Worm (Caenorhabditis elegans) whole organism, L1 larva: Measurements from ENCODE around the gene nhr-172.
"Not testable (repeated sequence)": the region's sequence is repeated elsewhere in the genome, so short reads cannot be mapped to it uniquely, and the experiment has no call there.

Experiments
- C04F5.9 ChIP-seq: sonication (generic microtip); optimal IDR thresholded peaks from 2 replicates; lab custom pipeline; 2016; ENCODE audit warnings: missing genetic modification characterization, missing compliant biosample characterization
- Y116A8C.19 ChIP-seq: sonication (generic microtip); optimal IDR thresholded peaks from 2 replicates; lab custom pipeline; 2016; ENCODE audit warnings: missing compliant biosample characterization, missing genetic modification characterization, borderline replicate concordance
- ama-1 ChIP-seq: fragments of 150-350 bp; optimal IDR thresholded peaks from 2 replicates; lab custom pipeline; 2014
- ceh-90 ChIP-seq: sonication (generic microtip); optimal IDR thresholded peaks from 2 replicates; lab custom pipeline; 2016; ENCODE audit warnings: missing genetic modification characterization, missing compliant biosample characterization
- efl-1 ChIP-seq, 4 experiments: fragments of 150-350 bp; optimal IDR thresholded peaks in 3 of 4; peaks in 1 of 4; 1 replicate in 1 of 4; 2 replicates in 3 of 4; lab custom pipeline; 2014; ENCODE audit warnings: missing biosample characterization in 2 of 4, missing genetic modification characterization in 2 of 4, missing genetic modification reagents in 2 of 4
- efl-3 ChIP-seq: fragments of 200-800 bp; sonication (Bioruptor generic); optimal IDR thresholded peaks from 2 replicates; lab custom pipeline; 2018; ENCODE audit warnings: mild to moderate bottlenecking, missing genetic modification characterization, missing compliant biosample characterization
- egl-27 ChIP-seq, 2 experiments: fragments of 150-350 bp in 1 of 2; sonication (generic microtip); optimal IDR thresholded peaks; 3 replicates each; lab custom pipeline; 2017 to 2018; ENCODE audit warnings: missing biosample characterization in 2 of 2, missing genetic modification characterization in 2 of 2, missing genetic modification reagents in 2 of 2
- elt-2 ChIP-seq: sonication (generic microtip); optimal IDR thresholded peaks from 2 replicates; lab custom pipeline; 2016; ENCODE audit warnings: missing genetic modification characterization, mild to moderate bottlenecking, inconsistent platforms, missing compliant biosample characterization, missing genetic modification reagents
- elt-3 ChIP-seq, 6 experiments: fragments of 150-350 bp in 1 of 6; sonication (generic microtip); optimal IDR thresholded peaks; 2 replicates each; lab custom pipeline; 2017 to 2018; ENCODE audit warnings: missing biosample characterization in 6 of 6, missing genetic modification characterization in 6 of 6, inconsistent platforms in 1 of 6
- fkh-4 ChIP-seq: sonication (generic microtip); optimal IDR thresholded peaks from 2 replicates; lab custom pipeline; 2016; ENCODE audit warnings: missing compliant biosample characterization, missing genetic modification characterization, borderline replicate concordance
- fkh-8 ChIP-seq: sonication (generic microtip); optimal IDR thresholded peaks from 2 replicates; lab custom pipeline; 2016; ENCODE audit warnings: mild to moderate bottlenecking, missing genetic modification characterization, missing compliant biosample characterization
- irx-1 ChIP-seq: sonication (generic microtip); optimal IDR thresholded peaks from 2 replicates; lab custom pipeline; 2016; ENCODE audit warnings: missing genetic modification characterization, missing compliant biosample characterization
- isw-1 ChIP-seq: fragments of 200-800 bp; sonication (Bioruptor generic); IDR thresholded peaks from 2 replicates; pipeline ENCODE4 v1.3.6; 2022; ENCODE audit warnings: missing genetic modification characterization, missing compliant biosample characterization
- lin-14 ChIP-seq: fragments of 200-800 bp; sonication (Bioruptor generic); optimal IDR thresholded peaks from 2 replicates; lab custom pipeline; 2018; ENCODE audit warnings: mild to moderate bottlenecking, missing genetic modification characterization, moderate library complexity, missing compliant biosample characterization
- lin-35 ChIP-seq, 2 experiments: fragments of 150-350 bp; optimal IDR thresholded peaks; 2 replicates each; lab custom pipeline; 2014; ENCODE audit warnings: missing biosample characterization in 2 of 2, missing genetic modification characterization in 2 of 2, missing genetic modification reagents in 2 of 2
- lir-3 ChIP-seq: sonication (generic microtip); optimal IDR thresholded peaks from 2 replicates; lab custom pipeline; 2016; ENCODE audit warnings: mild to moderate bottlenecking, missing genetic modification characterization, moderate library complexity, missing compliant biosample characterization; ENCODE audit not compliant: poor library complexity
- mdl-1 ChIP-seq, 2 experiments: fragments of 150-350 bp; optimal IDR thresholded peaks; 2 replicates each; lab custom pipeline; 2014 to 2017; ENCODE audit warnings: missing biosample characterization in 2 of 2, missing genetic modification characterization in 2 of 2, inconsistent platforms in 1 of 2
- nhr-12 ChIP-seq: sonication (generic microtip); optimal IDR thresholded peaks from 2 replicates; lab custom pipeline; 2017; ENCODE audit warnings: missing biosample characterization, missing genetic modification characterization
- nhr-20 ChIP-seq: sonication (generic microtip); optimal IDR thresholded peaks from 2 replicates; lab custom pipeline; 2016; ENCODE audit warnings: mild to moderate bottlenecking, missing genetic modification characterization, missing compliant biosample characterization
- nhr-237 ChIP-seq: fragments of 150-350 bp; optimal IDR thresholded peaks from 2 replicates; lab custom pipeline; 2014; ENCODE audit warnings: missing biosample characterization, missing genetic modification characterization
- nhr-28 ChIP-seq: fragments of 150-350 bp; optimal IDR thresholded peaks from 2 replicates; lab custom pipeline; 2014; ENCODE audit warnings: missing biosample characterization, missing genetic modification characterization
- nhr-47 ChIP-seq: sonication (generic microtip); optimal IDR thresholded peaks from 2 replicates; lab custom pipeline; 2016; ENCODE audit warnings: mild to moderate bottlenecking, missing genetic modification characterization, moderate library complexity, missing compliant biosample characterization
- nhr-71 ChIP-seq: sonication (generic microtip); optimal IDR thresholded peaks from 2 replicates; lab custom pipeline; 2016; ENCODE audit warnings: mild to moderate bottlenecking, missing genetic modification characterization, moderate library complexity, missing compliant biosample characterization
- nhr-76 ChIP-seq: sonication (generic microtip); optimal IDR thresholded peaks from 2 replicates; lab custom pipeline; 2017; ENCODE audit warnings: missing biosample characterization, missing genetic modification characterization
- nhr-84 ChIP-seq: sonication (generic microtip); optimal IDR thresholded peaks from 2 replicates; lab custom pipeline; 2017; ENCODE audit warnings: missing biosample characterization, missing genetic modification characterization
- skn-1 ChIP-seq: fragments of 150-350 bp; optimal IDR thresholded peaks from 2 replicates; lab custom pipeline; 2014; ENCODE audit warnings: missing biosample characterization, missing genetic modification characterization
- snpc-4 ChIP-seq: fragments of 150-350 bp; optimal IDR thresholded peaks from 2 replicates; lab custom pipeline; 2014; ENCODE audit warnings: missing biosample characterization, missing genetic modification characterization
- sup-37 ChIP-seq: fragments of 200-800 bp; sonication (Bioruptor generic); optimal IDR thresholded peaks from 2 replicates; lab custom pipeline; 2018; ENCODE audit warnings: mild to moderate bottlenecking, missing genetic modification characterization, missing compliant biosample characterization
- swsn-7 ChIP-seq: sonication (generic microtip); optimal IDR thresholded peaks from 2 replicates; lab custom pipeline; 2016; ENCODE audit warnings: missing genetic modification characterization, missing compliant biosample characterization
- tbx-2 ChIP-seq: sonication (generic microtip); optimal IDR thresholded peaks from 2 replicates; lab custom pipeline; 2016; ENCODE audit warnings: missing genetic modification characterization, missing compliant biosample characterization
- tlp-1 ChIP-seq: fragments of 150-350 bp; optimal IDR thresholded peaks from 2 replicates; lab custom pipeline; 2014; ENCODE audit warnings: missing biosample characterization, missing genetic modification characterization
- unc-130 ChIP-seq: fragments of 150-350 bp; optimal IDR thresholded peaks from 2 replicates; lab custom pipeline; 2017; ENCODE audit warnings: missing biosample characterization, missing genetic modification characterization, inconsistent platforms
- unc-86 ChIP-seq: sonication (generic microtip); optimal IDR thresholded peaks from 2 replicates; lab custom pipeline; 2016; ENCODE audit warnings: missing genetic modification characterization, missing compliant biosample characterization
- vab-15 ChIP-seq: sonication (generic microtip); optimal IDR thresholded peaks from 2 replicates; lab custom pipeline; 2017; ENCODE audit warnings: missing genotype, mild to moderate bottlenecking, missing genetic modification characterization, missing compliant biosample characterization
- zag-1 ChIP-seq: fragments of 150-350 bp; optimal IDR thresholded peaks from 2 replicates; lab custom pipeline; 2014; ENCODE audit warnings: missing biosample characterization, missing genetic modification characterization
- ztf-11 ChIP-seq, 2 experiments: sonication (generic microtip); optimal IDR thresholded peaks; 2 replicates each; lab custom pipeline; 2016 to 2017; ENCODE audit warnings: missing genetic modification characterization in 2 of 2, missing biosample characterization in 1 of 2, missing compliant biosample characterization in 1 of 2
- ztf-4 ChIP-seq: fragments of 150-350 bp; optimal IDR thresholded peaks from 2 replicates; lab custom pipeline; 2014; ENCODE audit warnings: missing biosample characterization, missing genetic modification characterization

Gene nhr-172

DNA sequence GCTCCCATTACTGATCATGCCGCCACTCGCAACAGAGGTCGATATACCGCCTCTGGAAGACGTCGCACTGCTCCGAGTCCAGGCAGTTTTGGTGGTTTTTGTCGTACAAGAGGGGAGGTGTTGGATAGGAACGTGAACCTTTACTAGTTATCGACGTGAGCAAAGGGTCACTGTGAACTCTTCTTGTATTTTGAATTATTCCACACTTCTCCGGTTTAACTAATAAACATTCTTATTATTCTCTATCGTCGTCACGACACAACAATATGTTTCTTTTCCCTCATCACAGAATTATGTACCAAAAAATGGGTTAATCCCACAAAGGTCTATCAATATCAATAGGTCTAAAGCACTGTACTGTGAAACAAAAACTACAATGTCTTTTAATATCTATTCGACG lies 2.7 kb downstream of the nhr-172 start, which contains the start of gene nhr-171:
TSS of gene nhr-171 (plus strand) at position 301 of the 400 bp plus-strand sequence.
- TF ChIP-seq nhr-76, fkh-4, nhr-84 (tag; lab: Kevin White, UChicago): not testable (repeated sequence)
- TF ChIP-seq, all 84 proteins: peak for 0; not testable (repeated sequence) for 84

DNA sequence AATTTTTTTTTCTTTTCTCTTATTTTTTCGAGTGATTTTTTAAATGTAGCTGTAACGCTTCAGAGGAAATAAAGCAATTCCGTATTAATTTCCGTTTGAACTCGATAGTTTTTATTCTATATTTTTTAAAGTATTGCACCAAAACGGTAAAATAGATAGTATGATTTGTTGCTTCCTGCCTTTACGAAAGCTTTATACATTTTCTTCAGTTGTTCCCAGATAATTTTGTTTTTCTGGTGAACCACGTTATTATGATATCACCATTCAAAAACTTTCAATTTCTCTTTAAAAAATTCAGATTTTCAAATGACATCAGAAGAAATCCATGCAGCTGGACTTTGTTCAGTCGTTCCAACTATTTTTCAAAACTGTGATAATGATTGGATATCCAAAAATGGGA lies 6.1 kb downstream of the nhr-172 start, which contains the start of gene srb-18:
TSS of gene srb-18 (plus strand) at position 301 of the 400 bp plus-strand sequence.
- TF ChIP-seq tbx-2 (no peak), sup-37 (GFP tag; lab: Kevin White, UChicago) (no peak)

DNA sequence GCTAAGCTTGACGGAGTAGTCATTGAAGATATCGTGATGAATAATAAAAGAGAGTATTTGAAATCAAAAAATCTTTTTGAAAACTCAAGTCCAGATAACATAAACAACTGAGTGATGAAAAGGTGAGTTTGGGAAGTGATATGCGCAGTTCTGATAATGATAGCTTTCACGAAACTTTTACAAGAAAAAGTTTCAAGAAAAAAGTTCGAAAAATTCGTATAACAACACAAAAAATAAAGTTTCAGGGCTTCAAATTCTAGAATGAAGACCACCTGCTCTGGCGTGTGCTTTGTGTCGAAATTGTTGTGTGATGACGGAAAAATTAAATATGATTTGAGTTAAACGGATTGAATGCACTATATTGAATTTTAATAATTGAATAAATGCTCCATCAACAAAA lies 11.3 kb downstream of the nhr-172 start, which contains the start of gene srb-19:
TSS of gene srb-19 (minus strand) at position 101 of the 400 bp plus-strand sequence.
- no peak for TF ChIP-seq nhr-12 (tag; lab: Kevin White, UChicago)
- TF ChIP-seq fkh-8 (tag; lab: Kevin White, UChicago), result peak; percentile 1
- no peak for TF ChIP-seq irx-1 (tag; lab: Kevin White, UChicago)
- TF ChIP-seq nhr-71, result peak; percentile 26
- TF ChIP-seq nhr-47 (tag; lab: Kevin White, UChicago), result no peak

DNA sequence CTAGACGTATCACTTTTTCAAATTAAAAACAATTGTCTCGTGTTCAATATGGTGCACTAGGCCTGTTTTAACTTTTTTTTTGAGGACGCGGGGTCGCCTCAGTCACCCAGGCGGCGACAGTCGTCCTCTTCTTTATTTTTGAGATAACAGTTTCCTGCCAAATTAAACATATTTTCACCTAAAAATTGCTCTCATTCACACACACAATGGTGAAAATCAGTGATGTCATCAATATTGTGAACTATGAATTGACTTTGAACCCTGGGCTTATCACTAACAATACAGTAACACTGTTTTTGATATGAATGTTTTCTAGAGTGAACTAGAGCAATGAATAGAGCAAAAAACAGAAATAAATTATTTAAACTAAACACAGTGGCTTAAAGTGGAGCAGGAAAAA lies 12.5 kb downstream of the nhr-172 start:
- TF ChIP-seq C04F5.9 (tag; lab: Kevin White, UChicago), result no peak
- peak; percentile 75 for TF ChIP-seq elt-2 (tag; lab: Kevin White, UChicago)

DNA sequence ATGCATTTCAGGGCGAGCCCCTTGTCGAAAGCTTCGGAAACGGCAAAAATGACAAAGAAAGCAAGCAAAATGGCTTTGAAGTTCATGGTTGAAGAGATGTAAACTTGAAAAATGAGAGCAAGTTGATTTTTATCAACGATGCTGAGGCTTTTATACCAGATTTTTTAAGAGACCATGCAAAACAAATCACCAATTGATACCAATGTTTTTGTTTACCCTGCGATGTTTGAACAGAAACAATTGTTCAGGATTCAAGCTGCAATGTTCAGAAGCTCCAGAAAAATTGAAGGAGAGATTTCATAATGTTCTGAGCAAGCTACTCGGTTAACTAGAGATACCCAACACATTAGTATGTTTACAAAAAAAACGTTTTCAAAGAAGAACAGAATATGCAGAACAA lies 13.5 kb downstream of the nhr-172 start, which contains the start of gene C54F6.15:
TSS of gene C54F6.15 (minus strand) at position 101 of the 400 bp plus-strand sequence.
- TF ChIP-seq ztf-11 (tag; optimal IDR thresholded peaks at IDR 0.05; lab: Kevin White, UChicago) (no peak), mdl-1 (tag; optimal IDR thresholded peaks at IDR 0.05; lab: Kevin White, UChicago) (no peak), ama-1 (no peak), elt-3 (tag; optimal IDR thresholded peaks at IDR 0.05; lab: Kevin White, UChicago) (no peak), vab-15 (tag; lab: Kevin White, UChicago) (no peak), fkh-8 (tag; lab: Kevin White, UChicago) (no peak), isw-1 (no peak), nhr-28 (tag; lab: Kevin White, UChicago) (no peak), snpc-4 (tag; lab: Kevin White, UChicago) (no peak), swsn-7 (tag; lab: Kevin White, UChicago) (no peak), skn-1 (tag; lab: Kevin White, UChicago) (no peak), ceh-90 (no peak), lin-14 (no peak)

DNA sequence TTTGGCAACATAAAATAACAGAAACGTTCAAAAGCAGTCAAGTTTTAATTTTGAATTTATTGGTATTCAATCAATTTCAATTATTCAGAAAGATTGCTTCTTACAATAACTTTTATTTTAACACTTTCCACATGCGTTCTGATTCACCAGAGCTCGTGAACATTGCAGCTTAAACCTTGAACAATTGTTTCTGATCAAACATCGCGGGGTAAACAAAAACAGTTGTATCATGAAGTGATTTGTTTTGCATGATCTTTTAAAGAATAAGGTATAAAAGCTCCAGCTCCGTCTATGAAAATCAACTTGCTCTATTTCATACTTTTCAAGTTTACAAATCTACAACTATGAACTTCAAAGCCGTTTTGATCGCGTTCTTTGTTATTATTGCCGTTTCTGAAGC lies 14.6 kb downstream of the nhr-172 start, which contains the start of gene C54F6.6:
TSS of gene C54F6.6 (plus strand) at position 301 of the 400 bp plus-strand sequence.
- TF ChIP-seq elt-3 (tag; optimal IDR thresholded peaks at IDR 0.05; lab: Kevin White, UChicago) (no peak), ztf-4 (tag; lab: Kevin White, UChicago) (no peak), zag-1 (tag; lab: Kevin White, UChicago) (no peak), efl-3 (GFP tag; lab: Kevin White, UChicago) (no peak), ztf-11 (tag; optimal IDR thresholded peaks at IDR 0.05; lab: Kevin White, UChicago) (no peak), nhr-20 (tag; lab: Kevin White, UChicago) (no peak), nhr-71 (no peak), egl-27 (tag; optimal IDR thresholded peaks at IDR 0.05; lab: Kevin White, UChicago) (no peak), lir-3 (no peak), unc-86 (no peak), fkh-8 (tag; lab: Kevin White, UChicago) (no peak), lin-35 (GFP tag; optimal IDR thresholded peaks at IDR 0.05; lab: Kevin White, UChicago) (no peak), tbx-2 (no peak), nhr-237 (no peak), tlp-1 (tag; lab: Kevin White, UChicago) (no peak), mdl-1 (tag; optimal IDR thresholded peaks at IDR 0.05; lab: Kevin White, UChicago) (no peak), efl-1 (optimal IDR thresholded peaks at IDR 0.05; lab: Kevin White, UChicago) (no peak), efl-1 (GFP tag; optimal IDR thresholded peaks at IDR 0.05 in 1 of 2; lab: Kevin White, UChicago) (no peak), snpc-4 (tag; lab: Kevin White, UChicago) (no peak), Y116A8C.19 (tag; lab: Kevin White, UChicago) (no peak), unc-130 (no peak)
- TF ChIP-seq, all 84 proteins: peak for 0
